Fruit fly (Drosophila melanogaster): ENCODE results near the gene Meltrin.

Gene Meltrin

dm6 chr3R:14714147-14714903 is 17.2 kb upstream of the Meltrin start (continued):
- TF ChIP-seq CG4854 (GFP tag; optimal IDR thresholded peaks at IDR 0.05): peak; percentile 22
- TF ChIP-seq ap (GFP tag; IDR thresholded peaks at IDR 0.05): 0 out of 2 replicates have a peak, but pooled peaks have one; percentile 32
- no peak for TF ChIP-seq CG34376 (GFP tag; optimal IDR thresholded peaks at IDR 0.05)
- TF ChIP-seq CG3726 (GFP tag; IDR thresholded peaks at IDR 0.05): no peak
- TF ChIP-seq dimm (GFP tag; IDR thresholded peaks at IDR 0.05): no peak
- TF ChIP-seq nerfin-1 (tag; optimal IDR thresholded peaks at IDR 0.05): no peak
- no peak for TF ChIP-seq TFAM (GFP tag; optimal IDR thresholded peaks at IDR 0.05)
- TF ChIP-seq CG8388 (GFP tag; optimal IDR thresholded peaks at IDR 0.05): peak; percentile 83
- peak; percentile 70; the same call in 1 of the 2 replicates for TF ChIP-seq CG6689 (GFP tag; IDR thresholded peaks at IDR 0.05)
- peak in 1 of 2 experiments; percentile 32 for TF ChIP-seq chif (GFP tag; optimal IDR thresholded peaks at IDR 0.05)
- peak; percentile 83 for TF ChIP-seq CG4424 (GFP tag; optimal IDR thresholded peaks at IDR 0.05)
- peak; percentile 87 for TF ChIP-seq D19A (tag; optimal IDR thresholded peaks at IDR 0.05)
- no peak for TF ChIP-seq Atf3 (GFP tag; optimal IDR thresholded peaks at IDR 0.05)
- TF ChIP-seq gem (tag; optimal IDR thresholded peaks at IDR 0.05): peak; percentile 88
- peak; percentile 52; the same call in 1 of the 2 replicates for TF ChIP-seq Nf-YA (GFP tag; IDR thresholded peaks at IDR 0.05)
- TF ChIP-seq CG3995 (GFP tag; optimal IDR thresholded peaks at IDR 0.05): no peak
- no peak for TF ChIP-seq Drgx (GFP tag; IDR thresholded peaks at IDR 0.05)
- TF ChIP-seq Sox100B (GFP tag; optimal IDR thresholded peaks at IDR 0.05): peak; percentile 91
- peak; percentile 90 for TF ChIP-seq cg (GFP tag; optimal IDR thresholded peaks at IDR 0.05)
- peak; percentile 84 for TF ChIP-seq sug (tag; optimal IDR thresholded peaks at IDR 0.05)
- TF ChIP-seq grau (tag; optimal IDR thresholded peaks at IDR 0.05): peak; percentile 62
- TF ChIP-seq CG11398 (GFP tag; optimal IDR thresholded peaks at IDR 0.05): peak; percentile 6
- no peak for TF ChIP-seq eyg (GFP tag; optimal IDR thresholded peaks at IDR 0.05)
- TF ChIP-seq HLH3B (GFP tag; IDR thresholded peaks at IDR 0.05): peak; percentile 75
- peak; percentile 91 for TF ChIP-seq CG15696 (tag; optimal IDR thresholded peaks at IDR 0.05)
- TF ChIP-seq fd102C (GFP tag; optimal IDR thresholded peaks at IDR 0.05): peak; percentile 73
- TF ChIP-seq pros (GFP tag; optimal IDR thresholded peaks at IDR 0.05): peak; percentile 91
- peak; percentile 32 for TF ChIP-seq kah (GFP tag; optimal IDR thresholded peaks at IDR 0.05)
- peak; percentile 44 for TF ChIP-seq stwl (tag; optimal IDR thresholded peaks at IDR 0.05)
- peak; percentile 43 for TF ChIP-seq sob (GFP tag; IDR thresholded peaks at IDR 0.05)
- TF ChIP-seq pfk (GFP tag; optimal IDR thresholded peaks at IDR 0.05): no peak
- no peak for TF ChIP-seq slbo (GFP tag; IDR thresholded peaks at IDR 0.05)
- peak; percentile 79 for TF ChIP-seq Six4 (GFP tag; optimal IDR thresholded peaks at IDR 0.05)
- TF ChIP-seq Oli (tag; optimal IDR thresholded peaks at IDR 0.05): peak; percentile 64
- TF ChIP-seq Side (GFP tag; optimal IDR thresholded peaks at IDR 0.05): peak; percentile 33
- TF ChIP-seq CG3065 (GFP tag; optimal IDR thresholded peaks at IDR 0.05): no peak
- TF ChIP-seq sr (GFP tag; IDR thresholded peaks at IDR 0.05): no peak
- no peak for TF ChIP-seq Ravus (GFP tag; IDR thresholded peaks at IDR 0.05)
- TF ChIP-seq dysf (GFP tag; IDR thresholded peaks at IDR 0.05): peak; percentile 25; the same call in 1 of the 3 replicates
- TF ChIP-seq tap (tag; optimal IDR thresholded peaks at IDR 0.05): peak; percentile 78
- peak; percentile 67 for TF ChIP-seq MTF-1 (GFP tag; optimal IDR thresholded peaks at IDR 0.05; ENCODE audit: borderline replicate concordance)
- TF ChIP-seq CG6683 (GFP tag; optimal IDR thresholded peaks at IDR 0.05): peak; percentile 39
- TF ChIP-seq usp (GFP tag; optimal IDR thresholded peaks at IDR 0.05): no peak
- TF ChIP-seq CG2712 (tag; optimal IDR thresholded peaks at IDR 0.05): peak; percentile 87
- peak; percentile 59 for TF ChIP-seq sens (GFP tag)
- peak; percentile 100 for TF ChIP-seq sd (tag; optimal IDR thresholded peaks at IDR 0.05)
- TF ChIP-seq ssp (GFP tag; IDR thresholded peaks at IDR 0.05): peak; percentile 42; the same call in 1 of the 2 replicates
- TF ChIP-seq Fer3 (tag; optimal IDR thresholded peaks at IDR 0.05): peak; percentile 61
- peak; percentile 27 for TF ChIP-seq CG7928 (GFP tag; optimal IDR thresholded peaks at IDR 0.05)
- TF ChIP-seq CTCF (GFP tag; optimal IDR thresholded peaks at IDR 0.05): peak; percentile 37

Data from whole organism, embryonic.